Fruit fly (Drosophila melanogaster) whole organism, embryonic: ENCODE results near the gene cyr.
A peak's percentile ranks its signal among the peaks of the same experiment; 100 is the strongest.

ENCODE experiments used
- CG6791 ChIP-seq: fragments of 200-800 bp; sonication (Bioruptor generic); IDR thresholded peaks from 3 replicates; pipeline ENCODE4 v1.3.6; 2022; ENCODE audit warnings: missing biosample characterization, missing genetic modification characterization; ENCODE audit not compliant: partially characterized antibody
- al ChIP-seq: fragments of 200-800 bp; sonication (Bioruptor generic); IDR thresholded peaks from 2 replicates; pipeline ENCODE4 v1.3.6; 2022; ENCODE audit warnings: missing biosample characterization, missing genetic modification characterization
- emc ChIP-seq: fragments of 200-800 bp; sonication (Bioruptor generic); optimal IDR thresholded peaks from 2 replicates; lab custom pipeline; 2016; ENCODE audit warnings: missing biosample characterization, missing genetic modification characterization
- insv ChIP-seq, 2 experiments: fragments of 200-800 bp; sonication (Bioruptor generic); optimal IDR thresholded peaks; 3 replicates each; lab custom pipeline; 2016 to 2018; ENCODE audit warnings: missing biosample characterization in 2 of 2, missing genetic modification characterization in 2 of 2
- shn ChIP-seq: fragments of 200-800 bp; sonication (Bioruptor generic); optimal IDR thresholded peaks from 3 replicates; lab custom pipeline; 2016; ENCODE audit warnings: missing biosample characterization, missing genetic modification characterization
- sim ChIP-seq: fragments of 200-800 bp; sonication (Bioruptor generic); IDR thresholded peaks from 2 replicates; pipeline ENCODE4 v1.3.6; 2022; ENCODE audit warnings: missing biosample characterization, missing genetic modification characterization

DNA sequence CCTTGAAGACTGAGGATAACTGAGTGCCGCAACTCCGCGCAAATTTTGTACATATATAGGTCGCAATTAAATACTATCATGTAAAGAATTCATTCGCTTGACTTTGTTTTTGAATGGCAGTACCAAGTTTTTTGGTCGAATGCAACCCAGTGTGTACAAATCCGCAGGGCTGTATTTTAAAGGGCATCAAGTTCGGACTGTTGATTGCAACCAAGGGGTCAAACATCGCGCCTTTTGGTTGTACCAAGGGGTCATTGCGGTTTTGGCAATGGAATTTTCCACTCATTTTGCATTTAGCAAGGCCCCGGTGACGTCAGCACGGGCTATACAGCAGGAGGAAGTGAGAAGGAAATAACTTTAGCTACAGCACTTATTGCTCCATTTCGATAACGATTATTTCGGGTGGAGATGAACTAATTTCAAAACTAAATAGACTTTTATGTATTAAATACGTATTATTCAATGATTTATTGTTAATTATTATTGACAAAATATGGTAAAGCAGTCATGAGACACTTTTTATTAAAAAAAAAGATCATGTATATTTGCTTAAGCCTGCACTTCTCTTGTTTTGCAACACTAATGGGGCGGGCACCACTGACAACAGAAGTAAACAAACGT is 3.7 kb downstream of the cyr start, which contains the start of gene CG10958:
- TF ChIP-seq sim (GFP tag; lab: Robert Waterston, UW) (0 out of 2 replicates have a peak, but pooled peaks have one; percentile 10), shn (GFP tag; lab: Kevin White, UChicago) (no peak), CG6791 (0 out of 3 replicates have a peak, but pooled peaks have one; percentile 31), al (GFP tag; lab: Robert Waterston, UW) (no peak; the same call in 1 of the 2 replicates), insv (GFP tag; optimal IDR thresholded peaks at IDR 0.05; lab: Kevin White, UChicago) (peak in 1 of 2 experiments; percentile 42), emc (GFP tag; lab: Kevin White, UChicago) (no peak)
